Worm (Caenorhabditis elegans) whole organism, early embryonic: ENCODE measurements around the gene str-205.
"Not testable (repeated sequence)": the region's sequence is repeated elsewhere in the genome, so short reads cannot be mapped to it uniquely, and the experiment has no call there.

Experiments used
- B0310.2 ChIP-seq: sonication (generic microtip); optimal IDR thresholded peaks from 2 replicates; lab custom pipeline; 2016; ENCODE audit warnings: mild to moderate bottlenecking, missing genetic modification characterization, missing compliant biosample characterization
- F13C5.2 ChIP-seq: sonication (generic microtip); optimal IDR thresholded peaks from 2 replicates; lab custom pipeline; 2017; ENCODE audit warnings: mild to moderate bottlenecking, missing genetic modification characterization, inconsistent platforms, missing compliant biosample characterization
- aly-1 ChIP-seq: sonication (generic microtip); optimal IDR thresholded peaks from 2 replicates; lab custom pipeline; 2016; ENCODE audit warnings: missing genetic modification characterization, missing compliant biosample characterization
- ama-1 ChIP-seq: fragments of 150-350 bp; optimal IDR thresholded peaks from 2 replicates; lab custom pipeline; 2014
- ceh-13 ChIP-seq: fragments of 200-800 bp; sonication (Bioruptor generic); optimal IDR thresholded peaks from 2 replicates; lab custom pipeline; 2018; ENCODE audit warnings: mild to moderate bottlenecking, missing genetic modification characterization, missing compliant biosample characterization
- ceh-36 ChIP-seq: sonication (generic microtip); optimal IDR thresholded peaks from 2 replicates; lab custom pipeline; 2016; ENCODE audit warnings: missing genetic modification characterization, inconsistent platforms, missing compliant biosample characterization
- ets-7 ChIP-seq: sonication (generic microtip); optimal IDR thresholded peaks from 2 replicates; lab custom pipeline; 2016; ENCODE audit warnings: missing genotype, missing genetic modification characterization, missing compliant biosample characterization
- flt-1 ChIP-seq: fragments of 200-800 bp; sonication (Bioruptor generic); IDR thresholded peaks from 2 replicates; pipeline ENCODE4 v1.3.6; 2022; ENCODE audit warnings: missing genetic modification characterization, missing compliant biosample characterization
- hmbx-1 ChIP-seq: sonication (generic microtip); optimal IDR thresholded peaks from 2 replicates; lab custom pipeline; 2016; ENCODE audit warnings: mild to moderate bottlenecking, missing genetic modification characterization, missing compliant biosample characterization
- hmg-4 ChIP-seq: fragments of 200-800 bp; sonication (Bioruptor generic); optimal IDR thresholded peaks from 2 replicates; lab custom pipeline; 2018; ENCODE audit warnings: mild to moderate bottlenecking, missing genetic modification characterization, missing compliant biosample characterization
- hnd-1 ChIP-seq: sonication (generic microtip); optimal IDR thresholded peaks from 2 replicates; lab custom pipeline; 2016; ENCODE audit warnings: missing genetic modification characterization, missing compliant biosample characterization
- pes-1 ChIP-seq: fragments of 200-800 bp; sonication (Bioruptor generic); IDR thresholded peaks from 2 replicates; pipeline ENCODE4 v1.3.6; 2022; ENCODE audit warnings: missing genetic modification reagents, missing genetic modification characterization, missing compliant biosample characterization
- scrt-1 ChIP-seq: fragments of 200-800 bp; sonication (Bioruptor generic); IDR thresholded peaks from 2 replicates; pipeline ENCODE4 v1.3.6; 2022; ENCODE audit warnings: missing genetic modification characterization, missing compliant biosample characterization
- sea-1 ChIP-seq: fragments of 200-800 bp; sonication (Bioruptor generic); conservative IDR thresholded peaks from 2 replicates; pipeline ENCODE4 v1.3.6; 2022; ENCODE audit warnings: missing genetic modification characterization, missing compliant biosample characterization
- tbx-11 ChIP-seq: fragments of 200-800 bp; sonication (Bioruptor generic); IDR thresholded peaks from 2 replicates; pipeline ENCODE4 v1.3.6; 2022; ENCODE audit warnings: missing genetic modification characterization, missing compliant biosample characterization
- tbx-37 ChIP-seq: fragments of 200-800 bp; sonication (Bioruptor generic); conservative IDR thresholded peaks from 2 replicates; pipeline ENCODE4 v1.3.6; 2022; ENCODE audit warnings: missing genetic modification reagents, missing genetic modification characterization, missing compliant biosample characterization
- tra-4 ChIP-seq: sonication (generic microtip); optimal IDR thresholded peaks from 2 replicates; lab custom pipeline; 2017; ENCODE audit warnings: missing genetic modification characterization, missing compliant biosample characterization

str-205 gene

ce11 chrV:4914879-4915278, 14.9 kb downstream of the str-205 start, which contains the start of gene H23N18.6:
H23N18.6 (minus strand) TSS chrV:4915079.
- no peak for TF ChIP-seq pes-1 (GFP tag; lab: Robert Waterston, UW)
- no peak for TF ChIP-seq tra-4 (tag; lab: Kevin White, UChicago)
- no peak for TF ChIP-seq ama-1 (lab: Kevin White, UChicago)
- no peak for TF ChIP-seq aly-1
- TF ChIP-seq hnd-1: no peak
- no peak for TF ChIP-seq hmg-4
- no peak for TF ChIP-seq flt-1 (GFP tag; lab: Robert Waterston, UW)
- no peak for TF ChIP-seq hmbx-1 (tag; lab: Kevin White, UChicago)
- TF ChIP-seq ceh-13 (GFP tag; lab: Kevin White, UChicago): no peak
- no peak for TF ChIP-seq tbx-37
- TF ChIP-seq F13C5.2: no peak

ce11 chrV:4913853-4914252, 15.9 kb downstream of the str-205 start:
- TF ChIP-seq flt-1 (GFP tag; lab: Robert Waterston, UW) (no peak), hnd-1 (no peak), B0310.2 (tag; lab: Kevin White, UChicago) (no peak)

ce11 chrV:4912313-4912712, 17.4 kb downstream of the str-205 start, which contains the start of gene H23N18.5:
H23N18.5 (minus strand) TSS chrV:4912381.
- TF ChIP-seq pes-1 (GFP tag; lab: Robert Waterston, UW): no peak
- TF ChIP-seq hmbx-1 (tag; lab: Kevin White, UChicago): no peak
- no peak for TF ChIP-seq B0310.2 (tag; lab: Kevin White, UChicago)
- no peak for TF ChIP-seq flt-1 (GFP tag; lab: Robert Waterston, UW)
- TF ChIP-seq scrt-1 (GFP tag; lab: Robert Waterston, UW): no peak
- TF ChIP-seq ceh-13 (GFP tag; lab: Kevin White, UChicago): no peak
- TF ChIP-seq tbx-37: no peak
- TF ChIP-seq tra-4 (tag; lab: Kevin White, UChicago): no peak
- TF ChIP-seq hmg-4: no peak
- no peak for TF ChIP-seq ets-7 (tag; lab: Kevin White, UChicago)
- no peak for TF ChIP-seq sea-1 (GFP tag; lab: Robert Waterston, UW)
- TF ChIP-seq hnd-1: no peak
- TF ChIP-seq F13C5.2: no peak
- no peak for TF ChIP-seq ama-1 (lab: Kevin White, UChicago)

- TF ChIP-seq ceh-13 (GFP tag; lab: Kevin White, UChicago): no peak
- TF ChIP-seq sea-1 (GFP tag; lab: Robert Waterston, UW): no peak
These were observed 21.2 kb downstream of the str-205 start, which contains the start of gene ugt-13 for ce11 chrV:4908591-4908990. ugt-13 (plus strand) TSS chrV:4908884.

ce11 chrV:4905953-4906352, 23.8 kb downstream of the str-205 start, which contains the start of gene ugt-14:
ugt-14 (plus strand) TSS chrV:4906253.
- TF ChIP-seq tbx-37: no peak

ce11 chrV:4903696-4904095, 26.0 kb downstream of the str-205 start, which contains the start of gene ugt-8:
ugt-8 (plus strand) TSS chrV:4903930.
- TF ChIP-seq hnd-1 (no peak), F13C5.2 (no peak), pes-1 (GFP tag; lab: Robert Waterston, UW) (no peak), tra-4 (tag; lab: Kevin White, UChicago) (no peak), ama-1 (lab: Kevin White, UChicago) (no peak), hmbx-1 (tag; lab: Kevin White, UChicago) (no peak), ets-7 (tag; lab: Kevin White, UChicago) (no peak), tbx-37 (no peak), flt-1 (GFP tag; lab: Robert Waterston, UW) (no peak), ceh-13 (GFP tag; lab: Kevin White, UChicago) (no peak), aly-1 (no peak), hmg-4 (no peak), B0310.2 (tag; lab: Kevin White, UChicago) (no peak)

ce11 chrV:4901074-4901473, 28.7 kb downstream of the str-205 start, which contains the start of gene ugt-67:
ugt-67 (plus strand) TSS chrV:4901374.
- TF ChIP-seq tbx-37: no peak
- TF ChIP-seq scrt-1 (GFP tag; lab: Robert Waterston, UW): no peak
- TF ChIP-seq hnd-1: no peak
- no peak for TF ChIP-seq hmbx-1 (tag; lab: Kevin White, UChicago)
- TF ChIP-seq flt-1 (GFP tag; lab: Robert Waterston, UW): no peak
- TF ChIP-seq sea-1 (GFP tag; lab: Robert Waterston, UW): no peak
- TF ChIP-seq ama-1 (lab: Kevin White, UChicago): no peak
- TF ChIP-seq pes-1 (GFP tag; lab: Robert Waterston, UW): no peak
- no peak for TF ChIP-seq tbx-11 (GFP tag; lab: Robert Waterston, UW)
- no peak for TF ChIP-seq tra-4 (tag; lab: Kevin White, UChicago)
- no peak for TF ChIP-seq hmg-4
- no peak for TF ChIP-seq ceh-36 (tag; lab: Kevin White, UChicago)
- no peak for TF ChIP-seq aly-1
- no peak for TF ChIP-seq B0310.2 (tag; lab: Kevin White, UChicago)
- TF ChIP-seq F13C5.2: no peak
- no peak for TF ChIP-seq ceh-13 (GFP tag; lab: Kevin White, UChicago)

ce11 chrV:4900020-4900419, 29.7 kb downstream of the str-205 start, which contains the start of gene ugt-10:
ugt-10 (minus strand) TSS chrV:4900120.
- not testable (repeated sequence) for TF ChIP-seq tbx-37; ama-1 (lab: Kevin White, UChicago); hmbx-1 (tag; lab: Kevin White, UChicago)

ce11 chrV:4895744-4896143, 34.0 kb downstream of the str-205 start, which contains the start of gene ugt-9:
ugt-9 (plus strand) TSS chrV:4896048.
- TF ChIP-seq pes-1 (GFP tag; lab: Robert Waterston, UW) (no peak), hmg-4 (no peak), aly-1 (no peak), flt-1 (GFP tag; lab: Robert Waterston, UW) (no peak), ama-1 (lab: Kevin White, UChicago) (no peak), ets-7 (tag; lab: Kevin White, UChicago) (no peak), tbx-37 (no peak), ceh-13 (GFP tag; lab: Kevin White, UChicago) (no peak), tra-4 (tag; lab: Kevin White, UChicago) (no peak), F13C5.2 (no peak), sea-1 (GFP tag; lab: Robert Waterston, UW) (no peak), ceh-36 (tag; lab: Kevin White, UChicago) (no peak), B0310.2 (tag; lab: Kevin White, UChicago) (no peak), tbx-11 (GFP tag; lab: Robert Waterston, UW) (no peak), hmbx-1 (tag; lab: Kevin White, UChicago) (no peak), scrt-1 (GFP tag; lab: Robert Waterston, UW) (no peak), hnd-1 (no peak)
